Fruit fly (Drosophila melanogaster) whole organism, embryonic: ENCODE measurements around the gene Pld3.

Experiments used
- CG17612 ChIP-seq: fragments of 200-800 bp; sonication (Bioruptor generic); IDR thresholded peaks from 2 replicates; pipeline ENCODE4 v1.3.6; 2022; ENCODE audit warnings: missing biosample characterization, missing genetic modification characterization
- CG3281 ChIP-seq: fragments of 200-800 bp; sonication (Bioruptor generic); optimal IDR thresholded peaks from 3 replicates; lab custom pipeline; 2017; ENCODE audit warnings: missing biosample characterization, mild to moderate bottlenecking, missing genetic modification characterization
- ind ChIP-seq: fragments of 200-800 bp; sonication (Bioruptor generic); optimal IDR thresholded peaks from 3 replicates; lab custom pipeline; 2016; ENCODE audit warnings: missing biosample characterization, missing genetic modification characterization
- schlank ChIP-seq: fragments of 200-800 bp; sonication (Bioruptor generic); optimal IDR thresholded peaks from 2 replicates; lab custom pipeline; 2018; ENCODE audit warnings: missing biosample characterization, mild to moderate bottlenecking, missing genetic modification characterization

dm6 chr2L:21113546-21113945, 45.1 kb upstream of the Pld3 start:
- TF ChIP-seq CG3281 (GFP tag; lab: Kevin White, UChicago) (no peak), ind (GFP tag; lab: Kevin White, UChicago) (no peak), CG17612 (GFP tag; lab: Robert Waterston, UW) (no peak), schlank (tag; lab: Kevin White, UChicago) (no peak)
